Fruit fly (Drosophila melanogaster): ENCODE data around the gene CG7920.

Gene CG7920

DNA sequence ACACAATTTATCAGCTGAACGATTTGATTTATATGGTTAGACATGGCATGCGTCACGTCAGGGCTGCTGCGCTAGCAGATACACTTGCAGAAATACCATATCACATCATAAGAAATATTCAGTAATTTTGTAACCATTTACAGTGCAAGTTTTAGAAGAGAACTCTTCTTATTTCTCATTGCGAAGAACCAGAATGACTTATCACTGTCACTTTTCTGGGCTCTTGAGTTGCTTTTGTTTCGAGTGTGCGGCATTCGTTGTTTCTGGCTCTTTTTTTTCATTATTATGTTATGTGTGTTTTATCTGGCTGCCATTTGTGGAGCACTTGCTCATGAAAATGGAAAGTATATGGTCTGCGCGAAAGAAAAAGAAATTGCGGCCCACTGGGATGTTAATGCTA, 33.1 kb downstream of the CG7920 start:
- TF ChIP-seq CTCF (optimal IDR thresholded peaks at IDR 0.05): no peak
- no peak for TF ChIP-seq CG8478 (optimal IDR thresholded peaks at IDR 0.05)

DNA sequence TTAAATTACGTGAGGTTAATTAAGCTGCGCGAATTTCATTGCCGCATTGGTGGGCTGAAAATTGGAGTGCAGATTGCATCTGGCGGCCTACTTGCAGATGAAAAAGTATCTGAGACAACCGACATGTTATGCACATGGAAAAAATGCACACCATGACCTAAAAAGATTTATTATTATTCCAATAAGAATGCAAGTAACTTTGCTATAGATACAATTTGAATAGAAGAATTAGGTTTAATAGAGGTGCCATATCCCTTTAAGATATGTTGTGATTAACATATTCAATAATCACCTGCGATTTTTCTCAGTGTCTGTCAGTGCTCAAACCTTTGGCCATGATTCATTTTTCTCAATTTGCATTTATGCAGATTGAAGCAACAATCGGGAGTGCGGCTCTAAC, 33.6 kb downstream of the CG7920 start:
- TF ChIP-seq CTCF (optimal IDR thresholded peaks at IDR 0.05) (no peak), CG8478 (optimal IDR thresholded peaks at IDR 0.05) (no peak)

DNA sequence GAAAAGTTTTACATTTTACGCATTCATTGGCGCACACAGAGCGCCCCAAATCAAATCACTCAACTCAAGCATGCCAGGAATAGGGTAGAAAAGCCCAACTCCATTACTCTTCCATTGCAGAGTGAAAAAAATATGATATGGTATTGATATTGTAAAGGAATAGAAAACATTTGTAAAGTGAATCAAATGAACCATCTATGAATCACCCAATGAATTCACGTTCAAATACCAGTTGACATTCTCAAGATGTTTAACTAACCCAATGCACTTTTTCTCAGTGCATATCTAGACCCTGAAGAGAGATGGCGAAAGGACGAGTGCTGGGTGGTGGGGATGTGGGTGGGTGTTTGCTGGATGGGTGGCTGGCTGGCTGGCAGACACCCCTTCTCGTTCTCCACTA, 36.5 kb downstream of the CG7920 start:
- no peak for TF ChIP-seq CTCF (optimal IDR thresholded peaks at IDR 0.05)
- TF ChIP-seq CG8478 (optimal IDR thresholded peaks at IDR 0.05): no peak

DNA sequence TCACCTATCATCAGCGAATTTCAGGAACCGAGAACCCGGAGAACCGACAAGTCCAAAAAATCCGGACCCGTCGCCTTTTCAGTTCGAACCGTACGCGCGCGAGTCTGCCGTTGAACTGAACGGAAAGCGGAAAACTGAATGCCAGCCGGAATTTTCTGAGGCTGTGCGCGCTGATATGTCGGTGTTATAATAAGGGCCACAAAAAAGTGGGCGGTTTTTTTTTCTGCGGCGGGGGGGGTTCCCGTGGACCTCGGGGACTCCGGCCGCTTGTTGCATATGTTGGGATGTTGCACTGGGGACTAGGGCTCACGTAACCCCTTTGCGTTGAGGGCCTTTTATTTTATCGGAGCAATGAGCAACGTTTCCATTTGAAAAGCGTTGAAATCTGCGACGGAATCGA, 45.7 kb downstream of the CG7920 start, which contains the start of gene TkR99D:
Gene TkR99D (minus strand): TSS at position 101 of the 400 bp plus-strand sequence.
- TF ChIP-seq CG8478 (optimal IDR thresholded peaks at IDR 0.05) (no peak), CTCF (optimal IDR thresholded peaks at IDR 0.05) (no peak)

DNA sequence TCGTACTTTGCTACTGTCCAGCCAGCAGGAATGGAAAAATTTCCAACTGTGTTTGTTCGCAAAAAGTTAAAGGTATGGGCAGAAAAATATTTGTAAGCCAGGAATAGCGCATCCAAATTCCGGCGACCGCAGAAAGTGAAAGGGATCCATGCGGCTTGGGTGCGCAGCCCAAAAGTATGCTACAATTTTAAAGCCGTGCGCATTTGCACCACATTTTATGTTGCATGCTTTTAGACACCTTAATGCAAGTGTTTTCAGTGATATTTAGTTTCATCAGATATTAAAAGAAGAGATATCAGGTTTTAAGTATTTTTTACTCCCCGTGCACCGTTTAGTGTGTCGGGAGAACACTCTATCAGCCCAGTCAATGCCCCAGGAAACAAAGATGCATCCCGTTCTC, 52.0 kb downstream of the CG7920 start:
- TF ChIP-seq CG8478 (optimal IDR thresholded peaks at IDR 0.05): no peak
- TF ChIP-seq CTCF (optimal IDR thresholded peaks at IDR 0.05): no peak
